Worm (Caenorhabditis elegans): ENCODE results near the gene B0496.1.

DNA sequence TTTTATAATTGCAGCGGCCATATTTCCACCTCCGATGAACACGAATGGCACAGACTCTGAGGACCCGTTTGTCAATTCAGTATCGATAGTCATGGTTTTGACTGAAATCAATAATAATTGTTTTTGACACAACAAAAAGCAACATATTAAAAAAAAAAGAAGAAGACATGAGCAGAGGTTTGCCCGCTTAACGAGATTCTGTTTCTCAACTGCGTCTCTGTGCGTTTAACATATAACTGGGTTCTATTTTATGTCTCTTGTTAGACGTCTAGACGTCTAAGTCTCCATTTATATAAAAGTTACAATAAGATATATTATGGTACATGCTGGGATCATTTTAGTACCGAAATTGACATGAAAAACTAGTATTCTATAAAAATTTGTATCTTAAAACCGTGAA, 31.1 kb downstream of the B0496.1 start, which contains the start of gene pycr-4:
- no peak for TF ChIP-seq nhr-28 (tag; optimal IDR thresholded peaks at IDR 0.05)
- no peak for TF ChIP-seq alr-1 (tag; optimal IDR thresholded peaks at IDR 0.05; ENCODE audit: borderline replicate concordance)
- TF ChIP-seq nhr-11 (tag; optimal IDR thresholded peaks at IDR 0.05), result no peak
- TF ChIP-seq ama-1 (optimal IDR thresholded peaks at IDR 0.05), result no peak
- TF ChIP-seq mep-1 (tag; optimal IDR thresholded peaks at IDR 0.05), result no peak
- TF ChIP-seq egl-27 (tag; optimal IDR thresholded peaks at IDR 0.05), result no peak
- no peak for TF ChIP-seq nhr-47 (tag; optimal IDR thresholded peaks at IDR 0.05)
- no peak for TF ChIP-seq unc-130 (tag; optimal IDR thresholded peaks at IDR 0.05)
- no peak for TF ChIP-seq nhr-12 (tag; optimal IDR thresholded peaks at IDR 0.05)
- TF ChIP-seq zip-4 (GFP tag; optimal IDR thresholded peaks at IDR 0.05), result no peak
- TF ChIP-seq fkh-10 (GFP tag; optimal IDR thresholded peaks at IDR 0.05), result no peak
- no peak for TF ChIP-seq elt-3 (tag; optimal IDR thresholded peaks at IDR 0.05)
- TF ChIP-seq lin-13 (GFP tag; optimal IDR thresholded peaks at IDR 0.05), result no peak
- TF ChIP-seq nhr-77 (tag; optimal IDR thresholded peaks at IDR 0.05), result no peak
